Fruit fly (Drosophila melanogaster) whole organism, prepupa: ENCODE results near the gene CG32815.

Experiments used
- CG10631 ChIP-seq: fragments of 200-800 bp; sonication (Bioruptor generic); optimal IDR thresholded peaks from 2 replicates; lab custom pipeline; 2016; ENCODE audit warnings: missing biosample characterization, missing genetic modification characterization
- CG11294 ChIP-seq: fragments of 200-800 bp; sonication (Bioruptor generic); IDR thresholded peaks from 2 replicates; pipeline ENCODE4 v1.3.6; 2022; ENCODE audit warnings: missing biosample characterization, missing genetic modification characterization
- CG11902 ChIP-seq: fragments of 200-800 bp; sonication (Bioruptor generic); optimal IDR thresholded peaks from 3 replicates; lab custom pipeline; 2016; ENCODE audit warnings: missing biosample characterization, missing genetic modification characterization
- CG3032 ChIP-seq: fragments of 200-800 bp; optimal IDR thresholded peaks from 2 replicates; lab custom pipeline; 2019; ENCODE audit warnings: missing biosample characterization, mild to moderate bottlenecking, missing genetic modification characterization, moderate library complexity
- CG31627 ChIP-seq: fragments of 200-800 bp; sonication (Bioruptor generic); optimal IDR thresholded peaks from 3 replicates; lab custom pipeline; 2016; ENCODE audit warnings: missing biosample characterization, missing genetic modification characterization
- CG34406 ChIP-seq: fragments of 200-800 bp; sonication (Bioruptor generic); optimal IDR thresholded peaks from 3 replicates; lab custom pipeline; 2016; ENCODE audit warnings: missing biosample characterization, missing genetic modification characterization
- CG6163 ChIP-seq: fragments of 200-800 bp; sonication (Bioruptor generic); IDR thresholded peaks from 3 replicates; pipeline ENCODE4 v1.3.6; 2022; ENCODE audit warnings: missing biosample characterization, missing genetic modification characterization
- CG6276 ChIP-seq: fragments of 200-800 bp; sonication (Bioruptor generic); optimal IDR thresholded peaks from 2 replicates; lab custom pipeline; 2017; ENCODE audit warnings: missing biosample characterization, mild to moderate bottlenecking, missing genetic modification characterization
- CG6792 ChIP-seq: fragments of 200-800 bp; sonication (Bioruptor generic); optimal IDR thresholded peaks from 3 replicates; lab custom pipeline; 2016; ENCODE audit warnings: missing biosample characterization, missing genetic modification characterization
- CG8119 ChIP-seq: fragments of 200-800 bp; sonication (Bioruptor generic); IDR thresholded peaks from 3 replicates; pipeline ENCODE4 v1.3.6; 2022; ENCODE audit warnings: missing biosample characterization, missing genetic modification characterization
- Eip75B ChIP-seq: fragments of 200-800 bp; sonication (Bioruptor generic); optimal IDR thresholded peaks from 3 replicates; lab custom pipeline; 2016; ENCODE audit warnings: missing biosample characterization, missing genetic modification characterization
- Eip78C ChIP-seq: fragments of 200-800 bp; sonication (Bioruptor generic); peaks from one replicate; lab custom pipeline; 2016; ENCODE audit warnings: missing biosample characterization, missing genetic modification characterization
- Eip93F ChIP-seq: fragments of 200-800 bp; sonication (Bioruptor generic); optimal IDR thresholded peaks from 2 replicates; lab custom pipeline; 2016; ENCODE audit warnings: missing biosample characterization, mild to moderate bottlenecking, missing genetic modification characterization
- Ets21C ChIP-seq: fragments of 200-800 bp; sonication (Bioruptor generic); optimal IDR thresholded peaks from 3 replicates; lab custom pipeline; 2016; ENCODE audit warnings: missing biosample characterization, missing genetic modification characterization
- Ets96B ChIP-seq: fragments of 200-800 bp; optimal IDR thresholded peaks from 2 replicates; lab custom pipeline; 2019; ENCODE audit warnings: missing biosample characterization, mild to moderate bottlenecking, missing genetic modification characterization, moderate library complexity
- Gug ChIP-seq: fragments of 200-800 bp; sonication (Bioruptor generic); IDR thresholded peaks from 2 replicates; pipeline ENCODE4 v1.3.6; 2022; ENCODE audit warnings: missing biosample characterization, missing genetic modification characterization
- Hr39 ChIP-seq: fragments of 200-800 bp; sonication (Bioruptor generic); optimal IDR thresholded peaks from 2 replicates; lab custom pipeline; 2016; ENCODE audit warnings: missing biosample characterization, missing genetic modification characterization
- Lpt ChIP-seq: fragments of 200-800 bp; sonication (Bioruptor generic); optimal IDR thresholded peaks from 3 replicates; lab custom pipeline; 2016; ENCODE audit warnings: missing biosample characterization, missing genetic modification characterization
- Met ChIP-seq: fragments of 200-800 bp; sonication (Bioruptor generic); optimal IDR thresholded peaks from 3 replicates; lab custom pipeline; 2016; ENCODE audit warnings: missing biosample characterization, missing genetic modification characterization
- OdsH ChIP-seq: fragments of 200-800 bp; sonication (Bioruptor generic); optimal IDR thresholded peaks from 3 replicates; lab custom pipeline; 2016; ENCODE audit warnings: missing biosample characterization, missing genetic modification characterization
- Smox ChIP-seq: fragments of 200-800 bp; sonication (Bioruptor generic); optimal IDR thresholded peaks from 3 replicates; lab custom pipeline; 2016; ENCODE audit warnings: missing biosample characterization, missing genetic modification characterization
- Sox102F ChIP-seq: fragments of 200-800 bp; sonication (Bioruptor generic); optimal IDR thresholded peaks from 2 replicates; lab custom pipeline; 2016; ENCODE audit warnings: missing biosample characterization, mild to moderate bottlenecking, missing genetic modification characterization
- Sox14 ChIP-seq: fragments of 200-800 bp; sonication (Bioruptor generic); optimal IDR thresholded peaks from 3 replicates; lab custom pipeline; 2016; ENCODE audit warnings: missing biosample characterization, missing genetic modification characterization
- achi ChIP-seq: fragments of 200-800 bp; sonication (Bioruptor generic); optimal IDR thresholded peaks from 3 replicates; lab custom pipeline; 2016; ENCODE audit warnings: missing biosample characterization, missing genetic modification characterization
- cyc ChIP-seq: fragments of 200-800 bp; sonication (Bioruptor generic); optimal IDR thresholded peaks from 3 replicates; lab custom pipeline; 2016; ENCODE audit warnings: missing biosample characterization, missing genetic modification characterization
- fd59A ChIP-seq: fragments of 200-800 bp; sonication (Bioruptor generic); optimal IDR thresholded peaks from 2 replicates; lab custom pipeline; 2017; ENCODE audit warnings: missing biosample characterization, mild to moderate bottlenecking, missing genetic modification characterization, missing genetic modification reagents
- lz ChIP-seq: fragments of 200-800 bp; sonication (Bioruptor generic); optimal IDR thresholded peaks from 3 replicates; lab custom pipeline; 2016; ENCODE audit warnings: missing biosample characterization, missing genetic modification characterization
- spab ChIP-seq: fragments of 200-800 bp; sonication (Bioruptor generic); optimal IDR thresholded peaks from 2 replicates; lab custom pipeline; 2017; ENCODE audit warnings: missing biosample characterization, mild to moderate bottlenecking, missing genetic modification characterization, missing genetic modification reagents
- ss ChIP-seq, 2 experiments: fragments of 200-800 bp; sonication (Bioruptor generic); optimal IDR thresholded peaks; 2 replicates in 1 of 2; 3 replicates in 1 of 2; lab custom pipeline; 2017 to 2018; ENCODE audit warnings: mild to moderate bottlenecking in 2 of 2, missing biosample characterization in 2 of 2, missing genetic modification characterization in 2 of 2, moderate library complexity in 1 of 2
- svp ChIP-seq: fragments of 200-800 bp; sonication (Bioruptor generic); peaks from one replicate; lab custom pipeline; 2016; ENCODE audit warnings: missing biosample characterization, missing genetic modification characterization
- vri ChIP-seq: fragments of 200-800 bp; sonication (Bioruptor generic); optimal IDR thresholded peaks from 3 replicates; lab custom pipeline; 2016; ENCODE audit warnings: missing biosample characterization, mild to moderate bottlenecking, missing genetic modification characterization

Gene CG32815

DNA sequence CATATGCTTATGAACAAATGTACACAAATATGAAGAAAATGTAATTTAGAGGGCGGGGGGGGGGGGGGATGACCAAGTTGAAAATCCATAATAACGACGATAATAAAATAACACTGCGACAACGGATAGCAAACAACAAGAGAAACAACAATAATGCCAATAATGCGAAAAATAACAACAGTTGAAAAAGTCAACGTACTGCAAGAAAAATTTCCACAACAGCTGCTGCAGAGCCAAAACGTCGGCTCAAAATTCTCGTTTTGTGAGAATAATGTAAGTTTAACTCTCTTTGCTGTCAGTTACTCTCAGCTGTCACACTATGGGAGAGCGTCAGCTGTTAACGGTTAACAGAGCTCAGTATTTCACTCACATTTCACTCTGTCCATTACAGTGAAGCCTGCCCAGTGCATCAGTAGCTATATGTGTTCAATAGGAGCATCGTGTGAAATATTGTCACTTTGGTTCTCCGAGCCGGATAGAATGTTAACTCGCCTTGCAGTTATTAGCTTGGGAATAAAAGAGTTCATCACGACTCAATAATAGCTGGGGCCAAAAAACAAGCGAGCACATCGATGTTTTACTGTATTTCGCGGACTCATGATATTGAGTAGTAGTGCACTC is 31.4 kb upstream of the CG32815 start (continued):
- TF ChIP-seq CG11902 (GFP tag; lab: Kevin White, UChicago) (peak; percentile 91), CG6163 (GFP tag; lab: Robert Waterston, UW) (peak; percentile 94), Smox (GFP tag; lab: Kevin White, UChicago) (peak; percentile 92), CG10631 (GFP tag; lab: Kevin White, UChicago) (peak; percentile 89), CG31627 (peak; percentile 95), fd59A (GFP tag; lab: Kevin White, UChicago) (peak; percentile 88), Ets21C (GFP tag; lab: Kevin White, UChicago) (peak; percentile 91), Met (GFP tag; lab: Kevin White, UChicago) (peak; percentile 94), Eip75B (GFP tag; lab: Kevin White, UChicago) (peak; percentile 93), CG3032 (tag; lab: Kevin White, UChicago) (peak; percentile 85), achi (GFP tag; lab: Kevin White, UChicago) (peak; percentile 91), Eip93F (peak; percentile 68), OdsH (GFP tag; lab: Kevin White, UChicago) (peak; percentile 93), CG6792 (GFP tag; lab: Kevin White, UChicago) (peak; percentile 93), Eip78C (GFP tag; lab: Kevin White, UChicago) (peak; percentile 98), CG11294 (GFP tag; lab: Robert Waterston, UW) (peak; percentile 89), Sox102F (GFP tag; lab: Kevin White, UChicago) (peak; percentile 95), Sox14 (peak; percentile 95)
- TF ChIP-seq, all 60 proteins: peak for 58

DNA sequence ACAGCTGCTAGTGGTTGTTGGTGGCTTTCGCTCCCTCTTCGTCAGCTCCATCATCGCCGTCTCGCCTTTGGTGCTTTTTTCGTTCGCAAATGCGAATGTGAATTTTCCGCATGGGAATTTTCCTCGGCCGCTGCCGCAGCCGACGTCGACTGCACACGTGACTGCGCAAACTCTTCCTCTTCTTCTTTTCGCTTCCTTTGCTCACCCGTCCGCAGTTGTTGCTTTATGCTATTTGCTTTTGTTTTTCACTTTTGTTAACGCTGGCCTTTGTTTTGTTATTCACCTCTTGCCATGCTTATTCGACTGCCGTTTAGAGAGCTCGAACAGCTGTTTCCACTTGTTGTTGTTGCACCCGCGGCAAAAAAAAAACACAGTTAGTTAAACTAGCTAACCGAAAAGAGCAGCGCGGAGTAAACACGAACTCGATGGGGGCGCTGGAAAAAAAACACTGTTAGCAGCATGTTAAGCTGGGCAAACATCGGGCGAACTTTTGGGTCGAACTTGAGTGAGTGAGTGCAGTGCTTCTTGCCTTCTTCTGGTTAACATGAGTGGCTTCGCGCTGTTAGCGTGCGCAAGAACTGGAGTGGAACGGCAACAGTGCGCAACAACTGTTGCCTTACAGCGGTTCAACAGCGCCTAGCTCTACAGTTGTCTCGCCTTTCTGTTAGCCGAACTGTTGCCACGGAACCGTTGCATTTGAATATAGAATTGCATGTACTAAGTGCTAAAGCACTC is 23.3 kb upstream of the CG32815 start:
- peak in 1 of 2 experiments; percentile 47 for TF ChIP-seq ss (GFP tag; optimal IDR thresholded peaks at IDR 0.05; lab: Kevin White, UChicago)
- TF ChIP-seq CG34406 (GFP tag; lab: Kevin White, UChicago): no peak
- TF ChIP-seq, all 60 proteins: peak for 1

DNA sequence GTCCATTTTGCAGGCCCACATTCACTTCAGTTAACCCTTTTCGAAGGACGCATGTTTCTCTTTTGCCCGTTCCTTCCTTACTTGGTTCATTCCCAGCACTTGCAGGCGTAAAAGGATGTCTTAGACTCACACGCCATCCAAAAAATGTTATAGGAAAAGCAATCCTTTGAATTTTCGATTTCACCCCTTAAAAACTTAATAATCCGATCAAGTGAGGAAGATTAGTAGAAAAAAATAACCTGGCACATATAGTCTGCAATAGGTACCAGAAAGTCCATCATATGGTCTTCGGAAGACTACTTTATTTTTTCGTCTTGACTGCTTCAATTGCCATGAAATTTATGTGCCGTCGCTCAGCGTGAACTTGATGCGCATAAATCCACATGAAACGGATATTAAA is 10.9 kb upstream of the CG32815 start:
- TF ChIP-seq Hr39 (GFP tag; lab: Kevin White, UChicago) (peak; percentile 40), CG31627 (peak; percentile 27), CG6792 (GFP tag; lab: Kevin White, UChicago) (peak; percentile 18), vri (GFP tag; lab: Kevin White, UChicago) (no peak), svp (GFP tag; lab: Kevin White, UChicago) (peak; percentile 54)

DNA sequence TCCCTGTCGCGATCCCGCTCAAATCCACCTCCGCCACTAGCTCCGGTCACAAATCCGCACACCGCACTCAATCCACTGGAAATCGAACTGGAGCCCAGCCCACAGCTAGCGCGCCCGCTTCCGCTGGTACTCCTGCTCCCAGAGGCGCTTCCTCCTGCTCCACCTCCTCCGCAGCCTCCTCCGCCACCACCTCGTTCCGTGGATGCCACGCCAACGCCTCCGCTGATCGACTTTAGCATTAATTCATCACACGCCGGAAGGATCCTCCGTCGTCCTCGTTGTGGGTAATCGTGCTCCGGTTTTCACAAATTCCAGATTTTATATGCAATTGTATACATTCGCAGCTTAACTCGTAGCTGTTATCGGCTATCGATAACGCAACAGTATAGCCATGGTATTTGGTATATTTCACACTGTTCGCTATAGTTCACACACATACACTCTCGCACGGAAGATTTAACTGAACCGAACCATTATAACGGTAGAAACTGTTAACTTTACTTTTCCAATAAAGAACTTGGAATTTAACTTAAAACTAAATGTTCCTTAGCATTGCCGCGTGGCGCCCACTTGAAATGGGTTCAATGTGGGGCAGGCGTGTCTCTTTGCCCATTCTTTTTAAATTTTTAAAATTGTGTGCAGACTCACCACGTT is 4.9 kb upstream of the CG32815 start, which contains the start of gene Lztr1:
Gene Lztr1 (minus strand): TSS at position 374 of the 654 bp plus-strand sequence.
- TF ChIP-seq CG31627: no peak
- no peak for TF ChIP-seq Gug (GFP tag; lab: Robert Waterston, UW)
- no peak for TF ChIP-seq Lpt
- TF ChIP-seq CG6276 (GFP tag; lab: Kevin White, UChicago): no peak

DNA sequence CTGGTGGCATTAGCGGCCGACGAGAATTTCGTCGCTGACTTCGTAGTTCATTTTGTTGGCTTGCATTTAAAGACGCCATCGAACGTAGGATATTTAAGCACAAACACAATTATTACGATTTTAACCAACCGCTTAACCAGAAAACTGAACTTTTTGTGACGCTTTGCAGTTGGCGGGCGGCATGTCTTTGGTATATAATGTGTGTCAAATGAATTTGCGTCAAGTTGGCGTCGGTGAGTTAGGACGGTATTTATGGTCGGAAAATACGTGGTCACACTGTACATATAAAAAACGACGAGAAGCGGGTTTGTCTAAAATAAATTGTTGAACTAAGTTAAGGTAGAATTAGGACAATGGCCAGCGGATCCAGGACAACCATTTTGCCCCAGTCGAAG is 4.4 kb upstream of the CG32815 start, which contains the start of the genes CG43867 and MED22:
Gene CG43867 (minus strand): TSS at position 113 of the 395 bp plus-strand sequence.
Gene MED22 (plus strand): TSS at position 277 of the 395 bp plus-strand sequence.
- TF ChIP-seq CG31627: no peak
- TF ChIP-seq lz (GFP tag; lab: Kevin White, UChicago): no peak
- no peak for TF ChIP-seq Ets96B (tag; lab: Kevin White, UChicago)
- no peak for TF ChIP-seq cyc
- TF ChIP-seq CG6792 (GFP tag; lab: Kevin White, UChicago): no peak
- TF ChIP-seq spab (GFP tag; lab: Kevin White, UChicago): no peak
- no peak for TF ChIP-seq Ets21C (GFP tag; lab: Kevin White, UChicago)
- TF ChIP-seq Eip78C (GFP tag; lab: Kevin White, UChicago): no peak
- no peak for TF ChIP-seq CG34406 (GFP tag; lab: Kevin White, UChicago)
- TF ChIP-seq CG11294 (GFP tag; lab: Robert Waterston, UW): no peak
- no peak for TF ChIP-seq CG11902 (GFP tag; lab: Kevin White, UChicago)
- TF ChIP-seq Eip93F: no peak
- TF ChIP-seq Lpt: no peak
- TF ChIP-seq CG8119 (GFP tag; lab: Robert Waterston, UW): no peak
